Worm (Caenorhabditis elegans) whole organism, mixed stage, embryonic: ENCODE results near the gene T09D3.9.

Experiments used
- lin-13 ChIP-seq: fragments of 150-350 bp; optimal IDR thresholded peaks from 2 replicates; lab custom pipeline; 2014; ENCODE audit warnings: missing biosample characterization, missing genetic modification characterization
- lsy-2 ChIP-seq: fragments of 150-350 bp; optimal IDR thresholded peaks from 2 replicates; lab custom pipeline; 2014; ENCODE audit warnings: missing biosample characterization, missing genetic modification characterization
- nhr-12 ChIP-seq: fragments of 150-350 bp; optimal IDR thresholded peaks from 2 replicates; lab custom pipeline; 2014; ENCODE audit warnings: missing biosample characterization, missing genetic modification characterization
- nhr-237 ChIP-seq: fragments of 150-350 bp; optimal IDR thresholded peaks from 2 replicates; lab custom pipeline; 2014; ENCODE audit warnings: missing biosample characterization, missing genetic modification characterization
- unc-39 ChIP-seq: fragments of 150-350 bp; optimal IDR thresholded peaks from 2 replicates; lab custom pipeline; 2014; ENCODE audit warnings: missing biosample characterization, missing genetic modification characterization
- unc-62 ChIP-seq: fragments of 150-350 bp; optimal IDR thresholded peaks from 2 replicates; lab custom pipeline; 2014; ENCODE audit warnings: missing biosample characterization, missing genetic modification reagents, missing genetic modification characterization
- ztf-11 ChIP-seq: fragments of 150-350 bp; optimal IDR thresholded peaks from 2 replicates; lab custom pipeline; 2014; ENCODE audit warnings: missing biosample characterization, missing genetic modification characterization

DNA sequence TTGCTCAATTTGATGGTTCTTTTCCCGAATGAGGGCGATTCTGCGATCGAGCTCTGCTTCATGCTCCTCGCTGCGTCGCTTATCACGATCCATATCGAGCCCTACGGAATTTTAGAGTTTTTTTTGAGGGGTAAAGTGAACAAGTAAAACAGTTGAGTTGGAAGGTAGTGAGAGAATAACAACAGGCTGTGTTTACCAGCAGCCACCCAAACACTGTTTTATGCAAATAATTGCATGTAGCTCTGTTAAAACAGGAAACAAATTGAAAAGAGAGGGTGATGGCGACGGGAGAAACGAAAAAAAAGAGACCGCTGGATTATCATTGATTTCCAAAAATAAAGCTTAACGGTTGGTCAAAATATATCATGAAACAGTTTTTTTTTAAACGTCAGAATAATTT, 40.4 kb downstream of the T09D3.9 start, which contains the start of gene C10G8.8:
- TF ChIP-seq unc-62 (GFP tag; lab: Kevin White, UChicago): no peak
- TF ChIP-seq nhr-12 (tag; lab: Kevin White, UChicago): no peak
- no peak for TF ChIP-seq nhr-237 (tag; lab: Kevin White, UChicago)
- TF ChIP-seq unc-39 (tag; lab: Kevin White, UChicago): no peak
- TF ChIP-seq ztf-11 (tag; lab: Kevin White, UChicago): no peak
- no peak for TF ChIP-seq lsy-2
- TF ChIP-seq lin-13: no peak
